Worm (Caenorhabditis elegans): ENCODE results near the gene clec-171.

ce11 chrIV:1454194-1454593 lies 27.0 kb upstream of the clec-171 start:
- TF ChIP-seq mls-2 (tag; optimal IDR thresholded peaks at IDR 0.05) (no peak), blmp-1 (tag; optimal IDR thresholded peaks at IDR 0.05) (no peak), elt-3 (tag; optimal IDR thresholded peaks at IDR 0.05) (no peak), nhr-28 (tag; optimal IDR thresholded peaks at IDR 0.05) (peak; percentile 13), unc-62 (GFP tag; optimal IDR thresholded peaks at IDR 0.05) (no peak), unc-39 (tag; optimal IDR thresholded peaks at IDR 0.05) (no peak), elt-1 (tag; optimal IDR thresholded peaks at IDR 0.05; ENCODE audit: borderline replicate concordance, insufficient read depth) (no peak), ces-1 (GFP tag; optimal IDR thresholded peaks at IDR 0.05) (no peak), nhr-12 (tag; optimal IDR thresholded peaks at IDR 0.05) (no peak), unc-120 (tag; optimal IDR thresholded peaks at IDR 0.05; ENCODE audit: poor library complexity, severe bottlenecking) (no peak), hlh-1 (tag; optimal IDR thresholded peaks at IDR 0.05) (no peak)
